Fruit fly (Drosophila melanogaster): ENCODE data around the gene Setx.

Gene Setx

dm6 chr3L:8081822-8082221 is 55.5 kb downstream of the Setx start:
- TF ChIP-seq CG15710 (tag; optimal IDR thresholded peaks at IDR 0.05) (peak; percentile 2), CG17806 (tag; optimal IDR thresholded peaks at IDR 0.05) (no peak), CG9948 (tag; optimal IDR thresholded peaks at IDR 0.05) (no peak), CG32121 (GFP tag; IDR thresholded peaks at IDR 0.05) (peak; percentile 21; the same call in 1 of the 2 replicates), fd96Ca (GFP tag; IDR thresholded peaks at IDR 0.05) (no peak), gl (tag; optimal IDR thresholded peaks at IDR 0.05) (no peak), Pif1A (GFP tag; optimal IDR thresholded peaks at IDR 0.05) (peak; percentile 75), CG8301 (tag; optimal IDR thresholded peaks at IDR 0.05) (peak; percentile 11), CG10348 (GFP tag; IDR thresholded peaks at IDR 0.05) (no peak), Ets98B (GFP tag; IDR thresholded peaks at IDR 0.05) (peak; percentile 74; the same call in 1 of the 2 replicates), CG34367 (tag; optimal IDR thresholded peaks at IDR 0.05) (peak; percentile 14), CG12605 (GFP tag; IDR thresholded peaks at IDR 0.05) (peak; percentile 72), Snoo (tag; optimal IDR thresholded peaks at IDR 0.05) (peak; percentile 59), rn (GFP tag; IDR thresholded peaks at IDR 0.05) (no peak), Pif1B (GFP tag; optimal IDR thresholded peaks at IDR 0.05) (peak; percentile 66), CG8159 (tag; optimal IDR thresholded peaks at IDR 0.05) (peak; percentile 49), EcR (GFP tag; optimal IDR thresholded peaks at IDR 0.05) (peak; percentile 28), CG13204 (GFP tag; optimal IDR thresholded peaks at IDR 0.05) (no peak), D1 (tag; optimal IDR thresholded peaks at IDR 0.05) (no peak), CG14655 (GFP tag; optimal IDR thresholded peaks at IDR 0.05) (no peak), CG4496 (GFP tag; IDR thresholded peaks at IDR 0.05) (peak; percentile 49; the same call in 1 of the 3 replicates)
